Fruit fly (Drosophila melanogaster) whole organism, adult: ENCODE data around the gene Naa40.

Experiments
- CG11617 ChIP-seq: fragments of 200-800 bp; sonication (Bioruptor generic); optimal IDR thresholded peaks from 2 replicates; lab custom pipeline; 2017; ENCODE audit warnings: mild to moderate bottlenecking, missing biosample characterization, missing genetic modification reagents, missing genetic modification characterization
- CG12768 ChIP-seq: fragments of 200-800 bp; sonication (Bioruptor generic); optimal IDR thresholded peaks from 2 replicates; lab custom pipeline; 2017; ENCODE audit warnings: missing biosample characterization, missing genetic modification characterization, mild to moderate bottlenecking, moderate library complexity, missing genetic modification reagents
- CG14711 ChIP-seq: fragments of 200-800 bp; sonication (Bioruptor generic); optimal IDR thresholded peaks from 2 replicates; lab custom pipeline; 2018; ENCODE audit warnings: missing biosample characterization, mild to moderate bottlenecking, missing genetic modification characterization, moderate library complexity
- CG1620 ChIP-seq: fragments of 200-800 bp; sonication (Bioruptor generic); optimal IDR thresholded peaks from 2 replicates; lab custom pipeline; 2016; ENCODE audit warnings: missing biosample characterization, missing genetic modification characterization
- CG33017 ChIP-seq: fragments of 200-800 bp; sonication (Bioruptor generic); optimal IDR thresholded peaks from 2 replicates; lab custom pipeline; 2018; ENCODE audit warnings: missing biosample characterization, mild to moderate bottlenecking, missing genetic modification characterization, moderate library complexity
- CG5204 ChIP-seq: fragments of 200-800 bp; sonication (Bioruptor generic); optimal IDR thresholded peaks from 2 replicates; lab custom pipeline; 2016; ENCODE audit warnings: missing biosample characterization, missing genetic modification characterization
- CG7045 ChIP-seq: fragments of 200-800 bp; sonication (Bioruptor generic); optimal IDR thresholded peaks from 2 replicates; lab custom pipeline; 2017; ENCODE audit warnings: missing biosample characterization, mild to moderate bottlenecking, missing genetic modification characterization
- CG7101 ChIP-seq: fragments of 200-800 bp; sonication (Bioruptor generic); optimal IDR thresholded peaks from 2 replicates; lab custom pipeline; 2018; ENCODE audit warnings: missing biosample characterization, mild to moderate bottlenecking, missing genetic modification characterization, moderate library complexity
- Clk ChIP-seq: fragments of 200-800 bp; sonication (Bioruptor generic); optimal IDR thresholded peaks from 2 replicates; lab custom pipeline; 2017; ENCODE audit warnings: missing biosample characterization, missing genetic modification characterization
- Crg-1 ChIP-seq: fragments of 200-800 bp; sonication (Bioruptor generic); optimal IDR thresholded peaks from 2 replicates; lab custom pipeline; 2016; ENCODE audit warnings: missing biosample characterization, missing genetic modification characterization
- Hr96 ChIP-seq: fragments of 200-800 bp; sonication (Bioruptor generic); optimal IDR thresholded peaks from 2 replicates; lab custom pipeline; 2016; ENCODE audit warnings: missing biosample characterization, missing genetic modification characterization
- Mnt ChIP-seq: fragments of 200-800 bp; sonication (Bioruptor generic); optimal IDR thresholded peaks from 2 replicates; lab custom pipeline; 2016; ENCODE audit warnings: missing biosample characterization, mild to moderate bottlenecking, missing genetic modification characterization
- bab1 ChIP-seq: fragments of 200-800 bp; sonication (Bioruptor generic); optimal IDR thresholded peaks from 3 replicates; lab custom pipeline; 2019; ENCODE audit warnings: missing biosample characterization, mild to moderate bottlenecking, missing genetic modification characterization, moderate library complexity
- cic ChIP-seq: fragments of 200-800 bp; sonication (Bioruptor generic); optimal IDR thresholded peaks from 2 replicates; lab custom pipeline; 2017; ENCODE audit warnings: missing biosample characterization, mild to moderate bottlenecking, missing genetic modification characterization, moderate library complexity
- cnc ChIP-seq, 2 experiments: fragments of >200 bp; optimal IDR thresholded peaks; 2 replicates each; lab custom pipeline; 2017
- kay ChIP-seq: fragments of 200-800 bp; sonication (Bioruptor generic); peaks from one replicate; lab custom pipeline; 2016; ENCODE audit warnings: missing biosample characterization, missing genetic modification characterization, borderline replicate concordance
- ovo ChIP-seq: fragments of 200-800 bp; sonication (Bioruptor generic); optimal IDR thresholded peaks from 2 replicates; lab custom pipeline; 2016; ENCODE audit warnings: missing biosample characterization, missing genetic modification characterization
- pad ChIP-seq: fragments of 200-800 bp; sonication (Bioruptor generic); optimal IDR thresholded peaks from 3 replicates; lab custom pipeline; 2017; ENCODE audit warnings: missing biosample characterization, missing genetic modification characterization, mild to moderate bottlenecking, moderate library complexity, missing genetic modification reagents
- tj ChIP-seq: fragments of 200-800 bp; sonication (Bioruptor generic); optimal IDR thresholded peaks from 3 replicates; lab custom pipeline; 2017; ENCODE audit warnings: missing biosample characterization, mild to moderate bottlenecking, missing genetic modification characterization, moderate library complexity
- toe ChIP-seq: fragments of 200-800 bp; sonication (Bioruptor generic); optimal IDR thresholded peaks from 2 replicates; lab custom pipeline; 2016; ENCODE audit warnings: missing biosample characterization, missing genetic modification characterization

The Naa40 gene

DNA sequence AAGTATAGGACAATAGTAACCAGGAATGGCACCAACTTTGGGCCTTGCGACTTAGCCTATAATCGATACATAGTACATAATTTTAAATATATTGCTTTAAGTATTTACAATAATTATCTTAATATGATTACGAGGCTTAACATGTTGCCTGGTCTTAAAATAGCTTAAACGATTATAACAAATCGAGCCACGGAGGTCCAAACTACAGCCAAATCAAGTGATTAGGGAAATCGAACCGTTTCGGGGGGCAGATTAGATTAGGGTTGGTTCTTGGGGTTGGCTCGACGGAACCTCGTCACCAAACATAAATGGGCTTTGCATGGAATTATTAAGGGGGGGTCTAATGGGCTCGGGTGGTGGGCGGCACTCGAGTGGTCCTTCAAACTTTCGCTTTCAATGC lies 43.5 kb downstream of the Naa40 start:
- TF ChIP-seq CG14711 (tag; lab: Kevin White, UChicago), result no peak
- no peak for TF ChIP-seq pad
- no peak for TF ChIP-seq Clk (GFP tag; lab: Kevin White, UChicago)
- no peak for TF ChIP-seq CG5204 (GFP tag; lab: Kevin White, UChicago)
- no peak for TF ChIP-seq bab1
- TF ChIP-seq CG33017 (tag; lab: Kevin White, UChicago), result no peak
- no peak for TF ChIP-seq Mnt (GFP tag; lab: Kevin White, UChicago)
- no peak for TF ChIP-seq Crg-1 (GFP tag; lab: Kevin White, UChicago)
- TF ChIP-seq tj, result no peak
- TF ChIP-seq cic, result no peak
- TF ChIP-seq CG7045 (GFP tag; lab: Kevin White, UChicago), result no peak
- no peak for TF ChIP-seq kay (GFP tag; lab: Kevin White, UChicago)
- TF ChIP-seq toe (GFP tag; lab: Kevin White, UChicago), result no peak
- TF ChIP-seq CG1620 (GFP tag; lab: Kevin White, UChicago), result no peak
- TF ChIP-seq Hr96 (GFP tag; lab: Kevin White, UChicago), result no peak
- no peak for TF ChIP-seq CG12768
- no peak for TF ChIP-seq cnc (optimal IDR thresholded peaks at IDR 0.05; lab: Kevin White, UChicago)

- TF ChIP-seq Hr96 (GFP tag; lab: Kevin White, UChicago) (peak; percentile 38), CG14711 (tag; lab: Kevin White, UChicago) (peak; percentile 69), CG7045 (GFP tag; lab: Kevin White, UChicago) (peak; percentile 66), tj (peak; percentile 1), CG1620 (GFP tag; lab: Kevin White, UChicago) (peak; percentile 36), CG11617 (GFP tag; lab: Kevin White, UChicago) (peak; percentile 2), Mnt (GFP tag; lab: Kevin White, UChicago) (peak; percentile 5), cic (no peak), ovo (GFP tag; lab: Kevin White, UChicago) (no peak), pad (peak; percentile 20), toe (GFP tag; lab: Kevin White, UChicago) (peak; percentile 65), CG12768 (no peak), CG33017 (tag; lab: Kevin White, UChicago) (peak; percentile 3), cnc (optimal IDR thresholded peaks at IDR 0.05; lab: Kevin White, UChicago) (no peak), kay (GFP tag; lab: Kevin White, UChicago) (no peak), Clk (GFP tag; lab: Kevin White, UChicago) (no peak), CG7101 (tag; lab: Kevin White, UChicago) (peak; percentile 54), Crg-1 (GFP tag; lab: Kevin White, UChicago) (no peak), bab1 (peak; percentile 72), CG5204 (GFP tag; lab: Kevin White, UChicago) (peak; percentile 40)
Observed at dm6 chr3R:29675333-29675732, 49.4 kb downstream of the Naa40 start, which contains the start of the genes Bub3 and Cap-D2. Bub3 (minus strand) TSS chr3R:29675421. Cap-D2 (plus strand) TSS chr3R:29675651.
